Worm (Caenorhabditis elegans) whole organism, L4 larva: ENCODE data around the gene F13H6.5.
A peak's percentile ranks its signal among the peaks of the same experiment; 100 is the strongest.

ENCODE experiments used
- F10B5.3 ChIP-seq: sonication (generic microtip); optimal IDR thresholded peaks from 2 replicates; lab custom pipeline; 2016; ENCODE audit warnings: mild to moderate bottlenecking, missing genetic modification characterization, missing compliant biosample characterization
- F26F4.8 ChIP-seq: fragments of 200-800 bp; sonication (Bioruptor generic); conservative IDR thresholded peaks from 2 replicates; pipeline ENCODE4 v1.3.6; 2022; ENCODE audit warnings: missing genetic modification characterization, missing compliant biosample characterization
- F49E8.2 ChIP-seq: sonication (generic microtip); optimal IDR thresholded peaks from 2 replicates; lab custom pipeline; 2016; ENCODE audit warnings: missing compliant biosample characterization, mild to moderate bottlenecking, missing genetic modification characterization, borderline replicate concordance
- T20F7.1 ChIP-seq: fragments of 200-800 bp; sonication (Bioruptor generic); optimal IDR thresholded peaks from 2 replicates; lab custom pipeline; 2018; ENCODE audit warnings: mild to moderate bottlenecking, missing genetic modification characterization, missing compliant biosample characterization
- ZK546.5 ChIP-seq, 2 experiments: sonication (generic microtip); optimal IDR thresholded peaks; 2 replicates each; lab custom pipeline; 2017; ENCODE audit warnings: missing biosample characterization in 2 of 2, missing genetic modification characterization in 2 of 2
- aha-1 ChIP-seq: fragments of 150-350 bp; peaks from one replicate; lab custom pipeline; 2014; ENCODE audit warnings: missing biosample characterization, missing genetic modification characterization
- ama-1 ChIP-seq: fragments of 150-350 bp; optimal IDR thresholded peaks from 2 replicates; lab custom pipeline; 2014; ENCODE audit warnings: inconsistent platforms, mixed read lengths
- ceh-32 ChIP-seq: sonication (generic microtip); optimal IDR thresholded peaks from 2 replicates; lab custom pipeline; 2016; ENCODE audit warnings: mild to moderate bottlenecking, missing genetic modification characterization, missing compliant biosample characterization; ENCODE audit not compliant: poor library complexity
- ceh-82 ChIP-seq: sonication (generic microtip); optimal IDR thresholded peaks from 2 replicates; lab custom pipeline; 2017; ENCODE audit warnings: missing biosample characterization, missing genetic modification characterization
- cey-2 ChIP-seq: sonication (generic microtip); optimal IDR thresholded peaks from 3 replicates; lab custom pipeline; 2017; ENCODE audit warnings: missing genetic modification characterization, mild to moderate bottlenecking, missing compliant biosample characterization, antibody characterized with exemption, borderline replicate concordance; ENCODE audit not compliant: insufficient read depth
- daf-16 ChIP-seq, 3 experiments: sonication (generic microtip); optimal IDR thresholded peaks; 2 replicates each; lab custom pipeline; 2016 to 2017; ENCODE audit warnings: missing genetic modification characterization in 3 of 3, missing genetic modification reagents in 3 of 3, mild to moderate bottlenecking in 2 of 3, missing compliant biosample characterization in 2 of 3, missing biosample characterization in 1 of 3, moderate library complexity in 1 of 3
- daf-19 ChIP-seq: fragments of 200-800 bp; sonication (Bioruptor generic); conservative IDR thresholded peaks from 2 replicates; pipeline ENCODE4 v1.3.6; 2022; ENCODE audit warnings: missing genetic modification characterization, missing compliant biosample characterization
- dmd-6 ChIP-seq: fragments of 200-800 bp; sonication (Bioruptor generic); IDR thresholded peaks from 2 replicates; pipeline ENCODE4 v1.3.6; 2022; ENCODE audit warnings: missing genetic modification reagents, missing genetic modification characterization, missing compliant biosample characterization
- dmd-9 ChIP-seq: fragments of 200-800 bp; sonication (Bioruptor generic); IDR thresholded peaks from 2 replicates; pipeline ENCODE4 v1.3.6; 2022; ENCODE audit warnings: missing genetic modification reagents, missing genetic modification characterization, missing compliant biosample characterization
- egl-43 ChIP-seq: fragments of 200-800 bp; sonication (Bioruptor generic); IDR thresholded peaks from 2 replicates; pipeline ENCODE4 v1.3.6; 2022; ENCODE audit warnings: missing genetic modification reagents, missing genetic modification characterization, missing compliant biosample characterization
- fkh-10 ChIP-seq: fragments of 150-350 bp; optimal IDR thresholded peaks from 2 replicates; lab custom pipeline; 2014; ENCODE audit warnings: missing biosample characterization, missing genetic modification reagents, missing genetic modification characterization
- gei-8 ChIP-seq: fragments of 200-800 bp; sonication (Bioruptor generic); optimal IDR thresholded peaks from 2 replicates; lab custom pipeline; 2018; ENCODE audit warnings: mild to moderate bottlenecking, missing genetic modification characterization, missing compliant biosample characterization
- hif-1 ChIP-seq, 2 experiments: sonication (generic microtip); optimal IDR thresholded peaks; 2 replicates each; lab custom pipeline; 2016 to 2017; ENCODE audit warnings: missing compliant biosample characterization in 2 of 2, missing genetic modification characterization in 2 of 2, missing genetic modification reagents in 2 of 2, missing genotype in 2 of 2, mild to moderate bottlenecking in 1 of 2
- hlh-11 ChIP-seq: fragments of 200-800 bp; sonication (Bioruptor generic); optimal IDR thresholded peaks from 2 replicates; lab custom pipeline; 2018; ENCODE audit warnings: mild to moderate bottlenecking, missing genetic modification characterization, missing compliant biosample characterization
- lim-7 ChIP-seq: fragments of 200-800 bp; sonication (Bioruptor generic); IDR thresholded peaks from 2 replicates; pipeline ENCODE4 v1.3.6; 2022; ENCODE audit warnings: missing genetic modification characterization, missing compliant biosample characterization
- lin-1 ChIP-seq: fragments of 200-800 bp; sonication (Bioruptor generic); IDR thresholded peaks from 2 replicates; pipeline ENCODE4 v1.3.6; 2022; ENCODE audit warnings: missing genetic modification reagents, missing genetic modification characterization, missing compliant biosample characterization
- lin-13 ChIP-seq: fragments of 150-350 bp; optimal IDR thresholded peaks from 2 replicates; lab custom pipeline; 2014; ENCODE audit warnings: missing biosample characterization, missing genetic modification reagents, missing genetic modification characterization
- lin-39 ChIP-seq: fragments of 150-350 bp; optimal IDR thresholded peaks from 2 replicates; lab custom pipeline; 2014; ENCODE audit warnings: missing biosample characterization, missing genetic modification reagents, missing genetic modification characterization
- lir-3 ChIP-seq: sonication (generic microtip); optimal IDR thresholded peaks from 2 replicates; lab custom pipeline; 2016; ENCODE audit warnings: mild to moderate bottlenecking, missing genetic modification characterization, missing compliant biosample characterization
- lsy-2 ChIP-seq, 2 experiments: fragments of 150-350 bp in 1 of 2; sonication (generic microtip) in 1 of 2; optimal IDR thresholded peaks; 2 replicates each; lab custom pipeline; 2014 to 2017; ENCODE audit warnings: missing biosample characterization in 2 of 2, missing genetic modification characterization in 2 of 2
- madf-9 ChIP-seq: fragments of 200-800 bp; sonication (Bioruptor generic); conservative IDR thresholded peaks from 2 replicates; pipeline ENCODE4 v1.3.6; 2022; ENCODE audit warnings: missing genetic modification reagents, missing genetic modification characterization, missing compliant biosample characterization
- mdl-1 ChIP-seq, 2 experiments: fragments of 150-350 bp in 1 of 2; sonication (generic microtip) in 1 of 2; optimal IDR thresholded peaks; 2 replicates each; lab custom pipeline; 2014 to 2017; ENCODE audit warnings: missing biosample characterization in 2 of 2, missing genetic modification characterization in 2 of 2
- mxl-2 ChIP-seq: fragments of 200-800 bp; sonication (Bioruptor generic); conservative IDR thresholded peaks from 2 replicates; pipeline ENCODE4 v1.3.6; 2022; ENCODE audit warnings: missing genetic modification reagents, missing genetic modification characterization, missing compliant biosample characterization
- mxl-3 ChIP-seq: fragments of 200-800 bp; sonication (Bioruptor generic); optimal IDR thresholded peaks from 2 replicates; lab custom pipeline; 2018; ENCODE audit warnings: mild to moderate bottlenecking, missing genetic modification characterization, missing compliant biosample characterization
- nhr-10 ChIP-seq: fragments of 150-350 bp; optimal IDR thresholded peaks from 2 replicates; lab custom pipeline; 2014; ENCODE audit warnings: missing biosample characterization, missing genetic modification characterization
- nhr-102 ChIP-seq: sonication (generic microtip); optimal IDR thresholded peaks from 2 replicates; lab custom pipeline; 2016; ENCODE audit warnings: mild to moderate bottlenecking, missing genetic modification characterization, moderate library complexity, missing compliant biosample characterization
- nhr-25 ChIP-seq: sonication (generic microtip); optimal IDR thresholded peaks from 2 replicates; lab custom pipeline; 2017; ENCODE audit warnings: missing genetic modification characterization, mild to moderate bottlenecking, missing compliant biosample characterization, antibody characterized with exemption, moderate library complexity, borderline replicate concordance; ENCODE audit not compliant: insufficient read depth
- nhr-28 ChIP-seq: fragments of 150-350 bp; optimal IDR thresholded peaks from 2 replicates; lab custom pipeline; 2014; ENCODE audit warnings: missing biosample characterization, missing genetic modification characterization
- nhr-48 ChIP-seq: sonication (generic microtip); optimal IDR thresholded peaks from 2 replicates; lab custom pipeline; 2016; ENCODE audit warnings: mild to moderate bottlenecking, missing genetic modification characterization, missing compliant biosample characterization
- nhr-76 ChIP-seq: fragments of 150-350 bp; optimal IDR thresholded peaks from 2 replicates; lab custom pipeline; 2014; ENCODE audit warnings: missing biosample characterization, missing genetic modification characterization
- nhr-77 ChIP-seq: fragments of 150-350 bp; optimal IDR thresholded peaks from 2 replicates; lab custom pipeline; 2014; ENCODE audit warnings: missing biosample characterization, missing genetic modification characterization
- sdz-12 ChIP-seq: fragments of 200-800 bp; sonication (Bioruptor generic); optimal IDR thresholded peaks from 2 replicates; lab custom pipeline; 2018; ENCODE audit warnings: mild to moderate bottlenecking, missing genetic modification characterization, missing compliant biosample characterization
- set-16 ChIP-seq: fragments of 200-800 bp; sonication (Bioruptor generic); IDR thresholded peaks from 2 replicates; pipeline ENCODE4 v1.3.6; 2022; ENCODE audit warnings: missing genetic modification reagents, missing genetic modification characterization, missing compliant biosample characterization
- snpc-1.2 ChIP-seq: fragments of 200-800 bp; sonication (Bioruptor generic); IDR thresholded peaks from 2 replicates; pipeline ENCODE4 v1.3.6; 2022; ENCODE audit warnings: missing genetic modification reagents, missing genetic modification characterization, missing compliant biosample characterization
- spr-1 ChIP-seq: sonication (generic microtip); optimal IDR thresholded peaks from 2 replicates; lab custom pipeline; 2016; ENCODE audit warnings: mild to moderate bottlenecking, missing genetic modification characterization, missing compliant biosample characterization
- unc-39 ChIP-seq: sonication (generic microtip); optimal IDR thresholded peaks from 2 replicates; lab custom pipeline; 2017; ENCODE audit warnings: missing biosample characterization, missing genetic modification characterization
- unc-62 ChIP-seq, 3 experiments: fragments of 150-350 bp in 1 of 3; sonication (generic microtip); optimal IDR thresholded peaks in 2 of 3; peaks in 1 of 3; 1 replicate in 1 of 3; 2 replicates in 2 of 3; lab custom pipeline; 2014 to 2017; ENCODE audit warnings: missing biosample characterization in 3 of 3, missing genetic modification characterization in 3 of 3, missing genetic modification reagents in 3 of 3, missing genotype in 1 of 3
- vab-7 ChIP-seq: fragments of 200-800 bp; sonication (Bioruptor generic); IDR thresholded peaks from 2 replicates; pipeline ENCODE4 v1.3.6; 2022; ENCODE audit warnings: missing genetic modification reagents, missing genetic modification characterization, missing compliant biosample characterization
- zip-11 ChIP-seq: fragments of 200-800 bp; sonication (Bioruptor generic); IDR thresholded peaks from 2 replicates; pipeline ENCODE4 v1.3.6; 2022; ENCODE audit warnings: missing genetic modification characterization, missing compliant biosample characterization
- zip-2 ChIP-seq: fragments of 150-350 bp; optimal IDR thresholded peaks from 2 replicates; lab custom pipeline; 2014; ENCODE audit warnings: missing biosample characterization, missing genetic modification characterization
- ztf-7 ChIP-seq: fragments of 150-350 bp; optimal IDR thresholded peaks from 2 replicates; lab custom pipeline; 2014; ENCODE audit warnings: missing biosample characterization, missing genetic modification characterization

The F13H6.5 gene

ce11 chrV:6355412-6355811, 19.3 kb downstream of the F13H6.5 start:
- TF ChIP-seq vab-7 (no peak), ceh-82 (tag; lab: Kevin White, UChicago) (no peak), spr-1 (no peak), dmd-6 (GFP tag; lab: Robert Waterston, UW) (0 out of 2 replicates have a peak, but pooled peaks have one; percentile 1), egl-43 (0 out of 2 replicates have a peak, but pooled peaks have one; percentile 9), aha-1 (tag; lab: Kevin White, UChicago) (peak; percentile 29), mxl-2 (GFP tag; lab: Robert Waterston, UW) (no peak), lsy-2 (tag; optimal IDR thresholded peaks at IDR 0.05; lab: Kevin White, UChicago) (no peak), set-16 (peak; percentile 62)

ce11 chrV:6354786-6355185, 20.0 kb downstream of the F13H6.5 start:
- peak in 1 of 2 experiments; percentile 13 for TF ChIP-seq unc-62 (GFP tag; optimal IDR thresholded peaks at IDR 0.05 in 1 of 2; lab: Kevin White, UChicago)
- no peak for TF ChIP-seq unc-62 (tag; optimal IDR thresholded peaks at IDR 0.05; lab: Kevin White, UChicago)
- TF ChIP-seq ama-1 (lab: Kevin White, UChicago): no peak
- TF ChIP-seq nhr-102 (tag; lab: Kevin White, UChicago): no peak
- TF ChIP-seq daf-19 (GFP tag; lab: Robert Waterston, UW): no peak
- no peak for TF ChIP-seq dmd-9 (GFP tag; lab: Robert Waterston, UW)
- no peak for TF ChIP-seq ztf-7
- TF ChIP-seq spr-1: no peak
- peak; percentile 26 for TF ChIP-seq nhr-28 (tag; lab: Kevin White, UChicago)

DNA sequence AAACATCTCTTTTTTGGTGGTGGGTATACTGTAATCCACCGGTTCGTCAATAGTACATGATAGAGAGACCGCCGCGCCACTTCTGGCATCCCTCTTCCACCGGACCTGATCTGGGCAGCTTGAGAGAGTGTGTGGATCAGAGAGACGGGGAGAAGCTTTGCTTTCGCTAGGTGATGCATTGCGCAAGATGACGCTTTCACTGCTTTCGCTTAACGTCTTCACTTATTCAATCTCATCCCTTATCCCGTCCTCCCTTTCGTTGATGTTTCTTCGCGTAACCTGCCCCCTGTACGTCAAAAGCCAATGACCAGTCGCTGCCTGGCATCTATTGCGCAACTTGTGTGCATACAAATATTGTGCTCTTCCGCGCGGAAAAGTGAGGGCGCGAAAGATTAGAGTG, 20.5 kb downstream of the F13H6.5 start:
- TF ChIP-seq gei-8 (GFP tag; lab: Kevin White, UChicago): no peak
- no peak for TF ChIP-seq zip-11
- TF ChIP-seq ceh-32: no peak
- TF ChIP-seq mxl-3: peak; percentile 70
- peak; percentile 28; the same call in 1 of the 2 replicates for TF ChIP-seq set-16
- TF ChIP-seq F49E8.2 (tag; lab: Kevin White, UChicago): no peak
- TF ChIP-seq dmd-9 (GFP tag; lab: Robert Waterston, UW): no peak
- no peak for TF ChIP-seq nhr-102 (tag; lab: Kevin White, UChicago)
- TF ChIP-seq mxl-2 (GFP tag; lab: Robert Waterston, UW): no peak
- TF ChIP-seq lin-39 (tag; lab: Kevin White, UChicago): no peak
- peak; percentile 76 for TF ChIP-seq hlh-11 (tag; lab: Kevin White, UChicago)
- TF ChIP-seq madf-9 (GFP tag; lab: Robert Waterston, UW): no peak
- TF ChIP-seq T20F7.1 (GFP tag; lab: Kevin White, UChicago): no peak
- no peak for TF ChIP-seq nhr-10 (tag; lab: Kevin White, UChicago)
- TF ChIP-seq ZK546.5 (tag; optimal IDR thresholded peaks at IDR 0.05; lab: Kevin White, UChicago): no peak
- no peak for TF ChIP-seq nhr-76 (tag; lab: Kevin White, UChicago)
- TF ChIP-seq snpc-1.2: no peak
- TF ChIP-seq lin-13 (GFP tag; lab: Kevin White, UChicago): no peak
- TF ChIP-seq mdl-1 (tag; optimal IDR thresholded peaks at IDR 0.05; lab: Kevin White, UChicago): peak in 1 of 2 experiments; percentile 47
- TF ChIP-seq hif-1 (tag; optimal IDR thresholded peaks at IDR 0.05; lab: Kevin White, UChicago): no peak
- no peak for TF ChIP-seq unc-39 (tag; lab: Kevin White, UChicago)
- no peak for TF ChIP-seq lin-1 (GFP tag; lab: Robert Waterston, UW)
- TF ChIP-seq lim-7 (GFP tag; lab: Robert Waterston, UW): no peak
- TF ChIP-seq fkh-10 (GFP tag; lab: Kevin White, UChicago): no peak
- no peak for TF ChIP-seq nhr-77 (tag; lab: Kevin White, UChicago)
- TF ChIP-seq F26F4.8: no peak
- peak; percentile 2 for TF ChIP-seq nhr-25 (tag; lab: Kevin White, UChicago)
- no peak for TF ChIP-seq cey-2 (tag; lab: Kevin White, UChicago)
- TF ChIP-seq lir-3 (tag; lab: Kevin White, UChicago): no peak
- TF ChIP-seq F10B5.3 (tag; lab: Kevin White, UChicago): no peak
- no peak for TF ChIP-seq daf-16 (GFP tag; optimal IDR thresholded peaks at IDR 0.05; lab: Kevin White, UChicago)
- no peak for TF ChIP-seq daf-16 (tag; optimal IDR thresholded peaks at IDR 0.05; lab: Kevin White, UChicago)
- peak; percentile 78 for TF ChIP-seq aha-1 (tag; lab: Kevin White, UChicago)
- TF ChIP-seq sdz-12 (GFP tag; lab: Kevin White, UChicago): no peak
- no peak for TF ChIP-seq spr-1
- peak; percentile 79 for TF ChIP-seq nhr-48
- no peak for TF ChIP-seq zip-2 (tag; lab: Kevin White, UChicago)
- no peak for TF ChIP-seq lsy-2 (tag; optimal IDR thresholded peaks at IDR 0.05; lab: Kevin White, UChicago)
- TF ChIP-seq nhr-28 (tag; lab: Kevin White, UChicago): peak; percentile 22
